Worm (Caenorhabditis elegans) whole organism, early embryonic: ENCODE data around the gene Y69H2.1.

Experiments used
- ama-1 ChIP-seq: fragments of 150-350 bp; optimal IDR thresholded peaks from 2 replicates; lab custom pipeline; 2014
- flt-1 ChIP-seq: fragments of 200-800 bp; sonication (Bioruptor generic); IDR thresholded peaks from 2 replicates; pipeline ENCODE4 v1.3.6; 2022; ENCODE audit warnings: missing genetic modification characterization, missing compliant biosample characterization

DNA sequence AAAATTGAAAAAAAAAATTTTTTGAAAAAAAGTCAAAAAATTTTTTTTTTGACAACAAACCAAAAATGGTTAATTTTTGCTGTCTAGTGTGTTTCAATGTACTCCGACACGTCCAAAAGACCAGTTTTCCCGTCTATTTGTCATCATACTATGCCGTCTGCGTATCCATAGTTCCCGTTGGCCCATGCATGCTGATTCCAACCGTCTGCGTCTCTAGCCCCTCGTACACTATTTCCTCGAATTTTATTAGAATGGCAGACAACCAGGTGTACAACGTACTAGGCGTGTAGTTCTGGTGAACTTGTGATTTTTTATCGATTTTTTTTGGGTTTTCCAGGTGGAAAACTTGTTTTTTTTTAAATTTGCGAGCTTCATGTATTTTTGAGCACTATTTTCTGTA lies 7.9 kb downstream of the Y69H2.1 start:
- no peak for TF ChIP-seq ama-1
- TF ChIP-seq flt-1 (GFP tag; lab: Robert Waterston, UW), result no peak
